Worm (Caenorhabditis elegans): Measurements from ENCODE around the gene rabr-1.

DNA sequence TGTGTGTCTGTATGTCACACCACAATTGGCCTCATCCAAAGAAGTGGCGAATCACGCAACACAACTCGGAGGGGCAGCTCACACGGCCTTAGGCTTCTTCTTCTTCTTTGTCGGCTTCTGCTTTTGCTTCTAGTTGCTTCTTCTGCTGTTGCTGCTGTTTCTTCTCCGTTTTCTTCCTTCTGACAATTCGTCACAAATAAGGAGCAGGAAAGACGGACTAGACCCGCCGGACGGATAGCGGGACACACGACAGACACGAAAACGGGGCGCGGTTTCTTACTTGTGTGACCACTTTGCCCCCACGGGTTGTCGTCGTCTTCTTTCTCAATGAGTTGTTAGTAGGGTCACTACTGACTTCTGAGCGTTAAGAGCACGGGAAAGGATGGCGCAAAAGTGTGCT, 39.8 kb upstream of the rabr-1 start:
- TF ChIP-seq nhr-12 (tag; optimal IDR thresholded peaks at IDR 0.05) (no peak), elt-1 (tag; optimal IDR thresholded peaks at IDR 0.05) (no peak), nhr-6 (tag; optimal IDR thresholded peaks at IDR 0.05) (no peak), R02D3.7 (tag; optimal IDR thresholded peaks at IDR 0.05) (no peak), nhr-77 (tag; optimal IDR thresholded peaks at IDR 0.05) (no peak), ztf-11 (tag; optimal IDR thresholded peaks at IDR 0.05) (no peak), blmp-1 (tag; optimal IDR thresholded peaks at IDR 0.05; ENCODE audit: insufficient read depth) (no peak), lsy-2 (tag; optimal IDR thresholded peaks at IDR 0.05) (no peak), nhr-237 (tag; optimal IDR thresholded peaks at IDR 0.05) (no peak), zag-1 (tag; optimal IDR thresholded peaks at IDR 0.05) (no peak), nhr-11 (tag; optimal IDR thresholded peaks at IDR 0.05) (no peak), crh-2 (tag; optimal IDR thresholded peaks at IDR 0.05) (no peak), lin-11 (tag; optimal IDR thresholded peaks at IDR 0.05) (no peak)

All from whole organism, L2 larva.